Worm (Caenorhabditis elegans): ENCODE data around the gene ZK899.7.

Gene ZK899.7

ce11 chrX:9441512-9441911, 7.7 kb downstream of the ZK899.7 start, which contains the start of gene memb-1 (continued):
- TF ChIP-seq ceh-20 (GFP tag; IDR thresholded peaks at IDR 0.05) = no peak
- no peak for TF ChIP-seq ZK546.5 (tag; optimal IDR thresholded peaks at IDR 0.05)
- no peak for TF ChIP-seq zfp-3 (GFP tag; conservative IDR thresholded peaks at IDR 0.05)
- TF ChIP-seq rbr-2 (tag; optimal IDR thresholded peaks at IDR 0.05) = peak; percentile 58
- TF ChIP-seq pqm-1 (tag; optimal IDR thresholded peaks at IDR 0.05) = peak; percentile 8
- no peak for TF ChIP-seq Y48G9A.11 (GFP tag; IDR thresholded peaks at IDR 0.05)
- TF ChIP-seq aly-2 (tag; optimal IDR thresholded peaks at IDR 0.05) = no peak
- TF ChIP-seq F44E2.7 (GFP tag; IDR thresholded peaks at IDR 0.05) = no peak
- no peak for TF ChIP-seq madf-9 (GFP tag; conservative IDR thresholded peaks at IDR 0.05)
- TF ChIP-seq nhr-48 (tag; optimal IDR thresholded peaks at IDR 0.05) = no peak
- peak; percentile 31 for TF ChIP-seq dpl-1 (GFP tag; optimal IDR thresholded peaks at IDR 0.05)
- peak; percentile 50 for TF ChIP-seq R02D3.7 (tag; optimal IDR thresholded peaks at IDR 0.05)
- TF ChIP-seq aha-1 (tag) = peak; percentile 90
- peak; percentile 67 for TF ChIP-seq ztf-7 (tag; optimal IDR thresholded peaks at IDR 0.05)
- TF ChIP-seq gei-8 (GFP tag; optimal IDR thresholded peaks at IDR 0.05) = no peak
- TF ChIP-seq T20F7.1 (GFP tag; optimal IDR thresholded peaks at IDR 0.05) = no peak
- no peak for TF ChIP-seq arid-1 (GFP tag; conservative IDR thresholded peaks at IDR 0.05)
- TF ChIP-seq lim-7 (GFP tag; IDR thresholded peaks at IDR 0.05) = no peak
- TF ChIP-seq vab-7 (GFP tag; IDR thresholded peaks at IDR 0.05) = no peak
- TF ChIP-seq mep-1 (tag; optimal IDR thresholded peaks at IDR 0.05) = peak; percentile 86

DNA sequence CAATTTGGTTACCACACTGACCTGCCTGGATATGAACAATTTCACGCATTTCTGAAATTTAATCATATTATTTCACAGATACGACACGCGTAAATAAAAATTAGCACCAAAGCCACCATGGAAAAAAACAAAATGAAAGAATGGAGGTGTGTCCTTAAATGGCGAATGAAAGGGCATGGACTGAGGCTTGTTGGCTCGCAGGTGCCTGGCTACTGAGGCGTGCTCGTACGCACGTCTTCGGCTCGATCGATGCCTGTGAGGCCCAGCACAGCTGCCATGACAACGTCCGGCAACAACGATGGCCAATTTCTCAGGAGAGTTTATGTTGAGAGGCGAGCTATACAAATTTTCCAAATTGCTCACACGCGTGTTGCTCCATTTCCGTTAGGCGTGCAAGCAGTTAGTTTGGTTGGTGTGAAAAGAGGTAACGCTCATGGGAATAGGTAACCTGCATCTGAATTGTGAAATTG, 12.4 kb downstream of the ZK899.7 start, which contains the start of gene tbb-4:
tbb-4 (minus strand) TSS at position 51 of the 470 bp plus-strand sequence.
- TF ChIP-seq ctbp-1 (GFP tag; IDR thresholded peaks at IDR 0.05) (no peak), unc-62 (GFP tag; optimal IDR thresholded peaks at IDR 0.05 in 1 of 2) (peak in 1 of 2 experiments; percentile 71), unc-62 (tag; optimal IDR thresholded peaks at IDR 0.05) (no peak)

- TF ChIP-seq sdz-12 (GFP tag; optimal IDR thresholded peaks at IDR 0.05) = no peak
- TF ChIP-seq lsy-2 (tag; optimal IDR thresholded peaks at IDR 0.05) = peak in 1 of 2 experiments; percentile 4
- peak; percentile 1 to 13 for TF ChIP-seq daf-16 (GFP tag; optimal IDR thresholded peaks at IDR 0.05)
- peak; percentile 90 for TF ChIP-seq daf-16 (tag; optimal IDR thresholded peaks at IDR 0.05)
- TF ChIP-seq ZK337.2 (GFP tag; IDR thresholded peaks at IDR 0.05) = no peak
- peak; percentile 88 for TF ChIP-seq hlh-11 (tag; optimal IDR thresholded peaks at IDR 0.05)
- TF ChIP-seq pha-4 (GFP tag; IDR thresholded peaks at IDR 0.05) = peak; percentile 61; the same call in 1 of the 2 replicates
- TF ChIP-seq pha-4 (tag; optimal IDR thresholded peaks at IDR 0.05) = no peak
- TF ChIP-seq nhr-25 (tag; optimal IDR thresholded peaks at IDR 0.05; ENCODE audit: borderline replicate concordance, insufficient read depth) = peak; percentile 41
- no peak for TF ChIP-seq hmg-1.1 (GFP tag; IDR thresholded peaks at IDR 0.05)
- peak; percentile 95 for TF ChIP-seq nhr-28 (tag; optimal IDR thresholded peaks at IDR 0.05)
- no peak for TF ChIP-seq daf-8 (GFP tag; IDR thresholded peaks at IDR 0.05)
- TF ChIP-seq dve-1 (tag; optimal IDR thresholded peaks at IDR 0.05; ENCODE audit: insufficient read depth) = peak; percentile 91
- peak; percentile 76 for TF ChIP-seq mep-1 (tag; optimal IDR thresholded peaks at IDR 0.05)
- TF ChIP-seq mdl-1 (tag; optimal IDR thresholded peaks at IDR 0.05) = peak in 1 of 2 experiments; percentile 78
- peak; percentile 83 for TF ChIP-seq nhr-11 (tag; optimal IDR thresholded peaks at IDR 0.05)
- peak; percentile 68 for TF ChIP-seq hlh-30 (tag; optimal IDR thresholded peaks at IDR 0.05; ENCODE audit: insufficient read depth)
- TF ChIP-seq ceh-20 (GFP tag; IDR thresholded peaks at IDR 0.05) = no peak
- no peak for TF ChIP-seq zag-1 (tag; optimal IDR thresholded peaks at IDR 0.05)
- peak in 1 of 2 experiments; percentile 50 for TF ChIP-seq unc-62 (GFP tag; optimal IDR thresholded peaks at IDR 0.05 in 1 of 2)
- TF ChIP-seq unc-62 (tag; optimal IDR thresholded peaks at IDR 0.05) = no peak
- TF ChIP-seq nhr-77 (tag; optimal IDR thresholded peaks at IDR 0.05) = peak; percentile 68
- no peak for TF ChIP-seq skn-1 (tag; optimal IDR thresholded peaks at IDR 0.05)
- TF ChIP-seq spr-1 (tag; optimal IDR thresholded peaks at IDR 0.05) = peak; percentile 2
- TF ChIP-seq hif-1 (tag; optimal IDR thresholded peaks at IDR 0.05) = peak in 1 of 2 experiments; percentile 6
- TF ChIP-seq aha-1 (tag) = no peak
- TF ChIP-seq mxl-3 (GFP tag; optimal IDR thresholded peaks at IDR 0.05) = peak; percentile 76
- TF ChIP-seq pqm-1 (tag; optimal IDR thresholded peaks at IDR 0.05) = peak; percentile 63
- peak; percentile 10 for TF ChIP-seq nhr-6 (tag; optimal IDR thresholded peaks at IDR 0.05)
- TF ChIP-seq ama-1 (optimal IDR thresholded peaks at IDR 0.05) = no peak
- TF ChIP-seq nhr-102 (tag; optimal IDR thresholded peaks at IDR 0.05) = peak; percentile 66
- TF ChIP-seq nhr-48 (tag; optimal IDR thresholded peaks at IDR 0.05) = peak; percentile 44
- TF ChIP-seq ztf-7 (tag; optimal IDR thresholded peaks at IDR 0.05) = no peak
Observed at ce11 chrX:9431002-9431482, 18.2 kb downstream of the ZK899.7 start, which contains the start of gene B0272.3. Gene B0272.3, plus strand, starts transcription at chrX:9431432.
